Fruit fly (Drosophila melanogaster) whole organism, prepupa: ENCODE data around the gene RpS14a.

Source experiments
- CG15336 ChIP-seq: fragments of 200-800 bp; sonication (Bioruptor generic); IDR thresholded peaks from 2 replicates; pipeline ENCODE4 v1.3.6; 2022; ENCODE audit warnings: missing biosample characterization, missing genetic modification characterization
- CG3032 ChIP-seq: fragments of 200-800 bp; optimal IDR thresholded peaks from 2 replicates; lab custom pipeline; 2019; ENCODE audit warnings: missing biosample characterization, mild to moderate bottlenecking, missing genetic modification characterization, moderate library complexity
- CG6163 ChIP-seq: fragments of 200-800 bp; sonication (Bioruptor generic); IDR thresholded peaks from 3 replicates; pipeline ENCODE4 v1.3.6; 2022; ENCODE audit warnings: missing biosample characterization, missing genetic modification characterization
- CG6854 ChIP-seq: fragments of 200-800 bp; sonication (Bioruptor generic); optimal IDR thresholded peaks from 2 replicates; lab custom pipeline; 2017; ENCODE audit warnings: missing biosample characterization, mild to moderate bottlenecking, missing genetic modification characterization
- CG7368 ChIP-seq: fragments of 200-800 bp; sonication (Bioruptor generic); optimal IDR thresholded peaks from 3 replicates; lab custom pipeline; 2016; ENCODE audit warnings: missing biosample characterization, missing genetic modification characterization
- Eip78C ChIP-seq: fragments of 200-800 bp; sonication (Bioruptor generic); peaks from one replicate; lab custom pipeline; 2016; ENCODE audit warnings: missing biosample characterization, missing genetic modification characterization
- Gug ChIP-seq: fragments of 200-800 bp; sonication (Bioruptor generic); IDR thresholded peaks from 2 replicates; pipeline ENCODE4 v1.3.6; 2022; ENCODE audit warnings: missing biosample characterization, missing genetic modification characterization
- Hr38 ChIP-seq: sonication (Bioruptor generic); optimal IDR thresholded peaks from 2 replicates; lab custom pipeline; 2016; ENCODE audit warnings: missing biosample characterization, missing genetic modification characterization
- Sox14 ChIP-seq: fragments of 200-800 bp; sonication (Bioruptor generic); optimal IDR thresholded peaks from 3 replicates; lab custom pipeline; 2016; ENCODE audit warnings: missing biosample characterization, missing genetic modification characterization
- achi ChIP-seq: fragments of 200-800 bp; sonication (Bioruptor generic); optimal IDR thresholded peaks from 3 replicates; lab custom pipeline; 2016; ENCODE audit warnings: missing biosample characterization, missing genetic modification characterization
- esn ChIP-seq: fragments of 200-800 bp; sonication (Bioruptor generic); optimal IDR thresholded peaks from 2 replicates; lab custom pipeline; 2016; ENCODE audit warnings: missing biosample characterization, mild to moderate bottlenecking, missing genetic modification characterization, moderate library complexity
- lz ChIP-seq: fragments of 200-800 bp; sonication (Bioruptor generic); optimal IDR thresholded peaks from 3 replicates; lab custom pipeline; 2016; ENCODE audit warnings: missing biosample characterization, missing genetic modification characterization
- pdm3 ChIP-seq: fragments of 200-800 bp; sonication (Bioruptor generic); optimal IDR thresholded peaks from 3 replicates; lab custom pipeline; 2016; ENCODE audit warnings: missing biosample characterization, missing genetic modification characterization
- ss ChIP-seq, 2 experiments: fragments of 200-800 bp; sonication (Bioruptor generic); optimal IDR thresholded peaks; 2 replicates in 1 of 2; 3 replicates in 1 of 2; lab custom pipeline; 2017 to 2018; ENCODE audit warnings: mild to moderate bottlenecking in 2 of 2, missing biosample characterization in 2 of 2, missing genetic modification characterization in 2 of 2, moderate library complexity in 1 of 2

DNA sequence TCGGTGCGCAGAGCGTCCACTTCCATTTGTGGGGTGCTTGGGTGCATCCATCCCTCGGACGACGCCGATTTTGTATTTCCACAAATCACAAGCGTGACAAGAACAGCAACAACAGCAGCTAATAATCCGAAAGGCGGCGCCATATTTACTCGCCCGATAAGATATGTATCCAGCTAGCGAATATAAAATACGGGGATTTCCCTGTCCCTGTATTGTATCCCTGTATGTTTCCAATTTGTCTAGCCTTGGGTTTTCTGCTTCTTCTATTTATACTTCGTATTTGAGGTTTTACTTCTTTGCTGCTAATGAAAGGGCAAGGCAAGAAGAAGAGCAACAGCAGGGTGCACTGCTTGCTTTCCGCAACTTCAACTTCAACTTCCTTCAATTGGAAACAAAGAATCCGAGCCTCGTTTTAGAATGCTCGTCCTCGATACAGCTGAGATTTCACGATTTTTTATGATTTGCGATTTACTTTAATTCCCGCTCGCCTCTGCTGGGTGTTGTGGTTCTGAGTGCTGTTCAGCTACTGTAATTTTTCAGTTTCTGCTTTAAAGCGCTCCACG is 10.7 kb downstream of the RpS14a start:
- TF ChIP-seq CG15336 (GFP tag; lab: Robert Waterston, UW), result no peak
- TF ChIP-seq CG6163, result no peak
- TF ChIP-seq lz, result no peak
- TF ChIP-seq Eip78C (GFP tag; lab: Kevin White, UChicago), result no peak
- TF ChIP-seq achi (GFP tag; lab: Kevin White, UChicago), result no peak
- TF ChIP-seq CG6854 (GFP tag; lab: Kevin White, UChicago), result no peak
- TF ChIP-seq Gug, result no peak
- TF ChIP-seq CG7368, result no peak
- TF ChIP-seq esn (GFP tag; lab: Kevin White, UChicago), result no peak
- TF ChIP-seq ss (GFP tag; optimal IDR thresholded peaks at IDR 0.05; lab: Kevin White, UChicago), result no peak
- TF ChIP-seq Hr38, result no peak
- no peak for TF ChIP-seq pdm3
- TF ChIP-seq Sox14 (GFP tag; lab: Kevin White, UChicago), result no peak
- no peak for TF ChIP-seq CG3032 (tag; lab: Kevin White, UChicago)
